Worm (Caenorhabditis elegans): ENCODE measurements around the gene F54E2.2.

Gene F54E2.2

ce11 chrV:2792958-2793357 is 3.1 kb upstream of the F54E2.2 start:
- no peak for TF ChIP-seq zag-1 (tag; optimal IDR thresholded peaks at IDR 0.05)
- no peak for TF ChIP-seq ceh-16 (tag; optimal IDR thresholded peaks at IDR 0.05)
- no peak for TF ChIP-seq sea-2 (GFP tag; optimal IDR thresholded peaks at IDR 0.05)
- TF ChIP-seq egl-27 (tag; optimal IDR thresholded peaks at IDR 0.05): no peak
- TF ChIP-seq nhr-76 (tag; optimal IDR thresholded peaks at IDR 0.05): no peak
- TF ChIP-seq ceh-82 (tag; optimal IDR thresholded peaks at IDR 0.05): no peak
- TF ChIP-seq unc-62 (GFP tag; optimal IDR thresholded peaks at IDR 0.05): no peak
- TF ChIP-seq elt-2 (tag; optimal IDR thresholded peaks at IDR 0.05): no peak
- TF ChIP-seq hmg-11 (tag; optimal IDR thresholded peaks at IDR 0.05): no peak
- TF ChIP-seq lin-39 (tag; optimal IDR thresholded peaks at IDR 0.05): no peak
- TF ChIP-seq mml-1 (tag; optimal IDR thresholded peaks at IDR 0.05): no peak
- TF ChIP-seq ceh-28 (tag; optimal IDR thresholded peaks at IDR 0.05): no peak
- TF ChIP-seq nhr-237 (tag; optimal IDR thresholded peaks at IDR 0.05): no peak
- TF ChIP-seq jun-1 (tag; optimal IDR thresholded peaks at IDR 0.05): no peak
- TF ChIP-seq ZK546.5 (tag; optimal IDR thresholded peaks at IDR 0.05): no peak
- no peak for TF ChIP-seq egl-5 (tag; optimal IDR thresholded peaks at IDR 0.05)
- TF ChIP-seq pqm-1 (tag; optimal IDR thresholded peaks at IDR 0.05): no peak

- TF ChIP-seq lsy-12 (tag; optimal IDR thresholded peaks at IDR 0.05): no peak
- no peak for TF ChIP-seq elt-1 (tag; optimal IDR thresholded peaks at IDR 0.05)
- TF ChIP-seq pha-4 (tag; optimal IDR thresholded peaks at IDR 0.05): no peak
- TF ChIP-seq fkh-10 (GFP tag; optimal IDR thresholded peaks at IDR 0.05): no peak
- no peak for TF ChIP-seq zag-1 (tag; optimal IDR thresholded peaks at IDR 0.05)
- TF ChIP-seq hmg-11 (tag; optimal IDR thresholded peaks at IDR 0.05): no peak
- no peak for TF ChIP-seq nhr-43 (tag; optimal IDR thresholded peaks at IDR 0.05; ENCODE audit: poor library complexity, severe bottlenecking)
- TF ChIP-seq aly-2 (tag; optimal IDR thresholded peaks at IDR 0.05): no peak
- no peak for TF ChIP-seq ceh-9 (tag; optimal IDR thresholded peaks at IDR 0.05)
- TF ChIP-seq ztf-4 (tag; optimal IDR thresholded peaks at IDR 0.05): no peak
- TF ChIP-seq nhr-25 (tag; optimal IDR thresholded peaks at IDR 0.05): no peak
- no peak for TF ChIP-seq daf-12 (tag; optimal IDR thresholded peaks at IDR 0.05)
- no peak for TF ChIP-seq ama-1 (optimal IDR thresholded peaks at IDR 0.05)
- TF ChIP-seq elt-2 (tag; optimal IDR thresholded peaks at IDR 0.05): no peak
- TF ChIP-seq nhr-237 (tag; optimal IDR thresholded peaks at IDR 0.05): no peak
- TF ChIP-seq ZK546.5 (tag; optimal IDR thresholded peaks at IDR 0.05): no peak
- no peak for TF ChIP-seq eor-1 (tag; optimal IDR thresholded peaks at IDR 0.05)
These were observed 3.2 kb downstream of the F54E2.2 start for ce11 chrV:2799172-2799869.

- no peak for TF ChIP-seq ztf-4 (tag; optimal IDR thresholded peaks at IDR 0.05)
- no peak for TF ChIP-seq nhr-76 (tag; optimal IDR thresholded peaks at IDR 0.05)
- TF ChIP-seq ztf-11 (tag; optimal IDR thresholded peaks at IDR 0.05): no peak
- no peak for TF ChIP-seq pha-4 (tag; optimal IDR thresholded peaks at IDR 0.05)
- no peak for TF ChIP-seq nhr-67 (tag; optimal IDR thresholded peaks at IDR 0.05)
- no peak for TF ChIP-seq nhr-11 (tag; optimal IDR thresholded peaks at IDR 0.05)
- no peak for TF ChIP-seq jun-1 (tag; optimal IDR thresholded peaks at IDR 0.05)
- TF ChIP-seq ceh-16 (tag; optimal IDR thresholded peaks at IDR 0.05): no peak
- TF ChIP-seq nfya-1 (tag; optimal IDR thresholded peaks at IDR 0.05; ENCODE audit: insufficient read depth): no peak
- TF ChIP-seq mdl-1 (tag; optimal IDR thresholded peaks at IDR 0.05): no peak
- no peak for TF ChIP-seq fkh-2 (tag; optimal IDR thresholded peaks at IDR 0.05)
- TF ChIP-seq nhr-25 (tag; optimal IDR thresholded peaks at IDR 0.05): no peak
- TF ChIP-seq hmg-11 (tag; optimal IDR thresholded peaks at IDR 0.05): no peak
- no peak for TF ChIP-seq eor-1 (tag; optimal IDR thresholded peaks at IDR 0.05)
- no peak for TF ChIP-seq pqm-1 (tag; optimal IDR thresholded peaks at IDR 0.05)
- no peak for TF ChIP-seq nhr-28 (tag; optimal IDR thresholded peaks at IDR 0.05)
- no peak for TF ChIP-seq egl-27 (tag; optimal IDR thresholded peaks at IDR 0.05)
- TF ChIP-seq ceh-9 (tag; optimal IDR thresholded peaks at IDR 0.05): no peak
These were observed 4.6 kb downstream of the F54E2.2 start for ce11 chrV:2800676-2801075.

ce11 chrV:2801955-2802354 is 5.9 kb downstream of the F54E2.2 start:
- TF ChIP-seq pha-4 (tag; optimal IDR thresholded peaks at IDR 0.05) (peak; percentile 6), egl-5 (tag; optimal IDR thresholded peaks at IDR 0.05) (peak; percentile 78), nhr-25 (tag; optimal IDR thresholded peaks at IDR 0.05) (no peak)

All from whole organism, L3 larva.